Worm (Caenorhabditis elegans): ENCODE results near the gene dib-1.

Gene dib-1

DNA sequence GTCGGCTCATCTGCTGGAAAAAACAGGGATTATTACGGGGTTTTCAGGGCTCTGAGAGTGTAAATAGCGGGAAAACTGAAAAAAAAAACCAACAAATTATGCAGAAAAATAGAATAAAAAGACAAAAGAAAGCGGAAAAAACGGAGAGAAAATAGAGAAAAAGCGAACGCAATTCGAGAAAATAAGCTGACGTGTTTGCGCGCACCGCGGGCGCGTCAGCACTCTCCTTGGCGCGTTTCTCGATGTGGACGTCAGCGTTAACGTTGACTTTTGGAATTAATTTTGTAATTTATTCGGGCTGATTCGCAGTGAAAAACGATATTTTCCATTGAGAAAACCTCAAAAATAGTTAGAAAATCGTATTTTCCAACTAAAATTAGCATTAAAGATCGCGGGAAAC lies 37.7 kb downstream of the dib-1 start, which contains the start of gene manf-1 (continued):
- no peak for TF ChIP-seq F44E2.7 (GFP tag; IDR thresholded peaks at IDR 0.05)
- TF ChIP-seq nhr-42 (GFP tag; IDR thresholded peaks at IDR 0.05) = no peak
- TF ChIP-seq unc-62 (GFP tag; optimal IDR thresholded peaks at IDR 0.05 in 1 of 2) = no peak
- no peak for TF ChIP-seq unc-62 (tag; optimal IDR thresholded peaks at IDR 0.05)
- TF ChIP-seq ama-1 (optimal IDR thresholded peaks at IDR 0.05) = no peak
- no peak for TF ChIP-seq lin-29 (GFP tag; IDR thresholded peaks at IDR 0.05)
- TF ChIP-seq hmg-1.1 (GFP tag; IDR thresholded peaks at IDR 0.05) = peak; percentile 65
- no peak for TF ChIP-seq ceh-28 (tag; optimal IDR thresholded peaks at IDR 0.05)
- no peak for TF ChIP-seq vab-7 (GFP tag; IDR thresholded peaks at IDR 0.05)
- TF ChIP-seq snpc-1.2 (GFP tag; IDR thresholded peaks at IDR 0.05) = no peak
- no peak for TF ChIP-seq Y48G9A.11 (GFP tag; IDR thresholded peaks at IDR 0.05)
- TF ChIP-seq dpl-1 (GFP tag; optimal IDR thresholded peaks at IDR 0.05) = peak; percentile 69
- no peak for TF ChIP-seq nhr-10 (tag; optimal IDR thresholded peaks at IDR 0.05)
- TF ChIP-seq lin-39 (tag; optimal IDR thresholded peaks at IDR 0.05) = no peak
- no peak for TF ChIP-seq fkh-10 (GFP tag; optimal IDR thresholded peaks at IDR 0.05)
- no peak for TF ChIP-seq R02D3.7 (tag; optimal IDR thresholded peaks at IDR 0.05)
- no peak for TF ChIP-seq set-16 (GFP tag; IDR thresholded peaks at IDR 0.05)
- peak; percentile 84 for TF ChIP-seq mes-2 (tag; optimal IDR thresholded peaks at IDR 0.05; ENCODE audit: poor library complexity, severe bottlenecking)
- peak in 1 of 2 experiments; percentile 87 for TF ChIP-seq lsy-2 (tag; optimal IDR thresholded peaks at IDR 0.05)
- TF ChIP-seq mdt-29 (GFP tag; IDR thresholded peaks at IDR 0.05) = no peak
- TF ChIP-seq lin-1 (GFP tag; IDR thresholded peaks at IDR 0.05) = no peak
- TF ChIP-seq duxl-1 (tag; optimal IDR thresholded peaks at IDR 0.05; ENCODE audit: poor library complexity) = no peak
- no peak for TF ChIP-seq F10B5.3 (tag; optimal IDR thresholded peaks at IDR 0.05)
- TF ChIP-seq nhr-48 (tag; optimal IDR thresholded peaks at IDR 0.05) = no peak
- TF ChIP-seq F49E8.2 (tag; optimal IDR thresholded peaks at IDR 0.05; ENCODE audit: borderline replicate concordance) = no peak
- TF ChIP-seq lin-15B (tag; optimal IDR thresholded peaks at IDR 0.05) = no peak
- no peak for TF ChIP-seq mxl-3 (GFP tag; optimal IDR thresholded peaks at IDR 0.05)
- no peak for TF ChIP-seq zip-11 (GFP tag; IDR thresholded peaks at IDR 0.05)
- no peak for TF ChIP-seq fos-1 (tag; optimal IDR thresholded peaks at IDR 0.05)
- peak; percentile 32 for TF ChIP-seq lin-13 (GFP tag; optimal IDR thresholded peaks at IDR 0.05)
- TF ChIP-seq hif-1 (tag; optimal IDR thresholded peaks at IDR 0.05) = peak in 1 of 2 experiments; percentile 47
- TF ChIP-seq T26A8.4 (GFP tag; IDR thresholded peaks at IDR 0.05) = 0 out of 2 replicates have a peak, but pooled peaks have one; percentile 18
- peak; percentile 5 for TF ChIP-seq nhr-77 (tag; optimal IDR thresholded peaks at IDR 0.05)
- no peak for TF ChIP-seq sdz-12 (GFP tag; optimal IDR thresholded peaks at IDR 0.05)
- TF ChIP-seq dve-1 (tag; optimal IDR thresholded peaks at IDR 0.05; ENCODE audit: insufficient read depth) = peak; percentile 77
- TF ChIP-seq spr-3 (GFP tag; optimal IDR thresholded peaks at IDR 0.05) = peak; percentile 48
- peak; percentile 3 for TF ChIP-seq spr-1 (tag; optimal IDR thresholded peaks at IDR 0.05)
- peak; percentile 82 for TF ChIP-seq lin-38 (GFP tag; IDR thresholded peaks at IDR 0.05)
- TF ChIP-seq F37D6.2 (tag; optimal IDR thresholded peaks at IDR 0.05) = peak; percentile 2
- TF ChIP-seq T20F7.1 (GFP tag; optimal IDR thresholded peaks at IDR 0.05) = no peak
- TF ChIP-seq tra-1 (GFP tag; IDR thresholded peaks at IDR 0.05) = no peak
- TF ChIP-seq zag-1 (tag; optimal IDR thresholded peaks at IDR 0.05) = no peak
- peak; percentile 20 for TF ChIP-seq nhr-11 (tag; optimal IDR thresholded peaks at IDR 0.05)
- no peak for TF ChIP-seq ceh-32 (tag; optimal IDR thresholded peaks at IDR 0.05; ENCODE audit: poor library complexity)
- TF ChIP-seq aha-1 (tag) = peak; percentile 96
- no peak for TF ChIP-seq saeg-2 (GFP tag; IDR thresholded peaks at IDR 0.05)
- TF ChIP-seq Y105C5A.15 (GFP tag; IDR thresholded peaks at IDR 0.05) = no peak
- TF ChIP-seq daf-12 (tag; optimal IDR thresholded peaks at IDR 0.05) = no peak
- TF ChIP-seq daf-8 (GFP tag; IDR thresholded peaks at IDR 0.05) = no peak
- TF ChIP-seq ceh-82 (tag; optimal IDR thresholded peaks at IDR 0.05) = no peak
- TF ChIP-seq mxl-2 (GFP tag; conservative IDR thresholded peaks at IDR 0.05) = no peak
- TF ChIP-seq mdl-1 (tag; optimal IDR thresholded peaks at IDR 0.05) = no peak

Data from whole organism, L4 larva.